Fruit fly (Drosophila melanogaster): ENCODE measurements around the gene Fit1.

Gene Fit1

dm6 chr3L:4108844-4109494, 5.6 kb downstream of the Fit1 start (continued):
- TF ChIP-seq Abd-B (GFP tag; optimal IDR thresholded peaks at IDR 0.05) (peak; percentile 61), CG6689 (GFP tag; IDR thresholded peaks at IDR 0.05) (peak; percentile 57; the same call in 1 of the 2 replicates), Nf-YC (tag; optimal IDR thresholded peaks at IDR 0.05) (peak; percentile 48), Eip74EF (GFP tag; optimal IDR thresholded peaks at IDR 0.05) (peak in 1 of 2 experiments; percentile 80), CG10267 (tag; optimal IDR thresholded peaks at IDR 0.05) (peak; percentile 71), CG14710 (tag; optimal IDR thresholded peaks at IDR 0.05) (peak; percentile 74), BEAF-32 (GFP tag; optimal IDR thresholded peaks at IDR 0.05) (no peak), Scr (GFP tag; IDR thresholded peaks at IDR 0.05; ENCODE audit: partially characterized antibody) (no peak), dpn (GFP tag; optimal IDR thresholded peaks at IDR 0.05) (peak; percentile 76 to 78), Hr3 (GFP tag; optimal IDR thresholded peaks at IDR 0.05) (peak; percentile 69), seq (GFP tag; IDR thresholded peaks at IDR 0.05) (0 out of 2 replicates have a peak, but pooled peaks have one; percentile 30), CG32767 (GFP tag; IDR thresholded peaks at IDR 0.05) (peak; percentile 41; the same call in 1 of the 2 replicates), Aef1 (GFP tag; IDR thresholded peaks at IDR 0.05) (peak; percentile 46), sob (GFP tag; IDR thresholded peaks at IDR 0.05) (peak; percentile 65), TFAM (GFP tag; optimal IDR thresholded peaks at IDR 0.05) (no peak), gsb (GFP tag; IDR thresholded peaks at IDR 0.05) (no peak), CG9609 (GFP tag; optimal IDR thresholded peaks at IDR 0.05) (peak; percentile 56), CG11723 (GFP tag; optimal IDR thresholded peaks at IDR 0.05) (peak; percentile 77), CG42726 (GFP tag; IDR thresholded peaks at IDR 0.05; ENCODE audit: partially characterized antibody) (no peak), CG4730 (GFP tag; IDR thresholded peaks at IDR 0.05) (no peak), phol (tag; optimal IDR thresholded peaks at IDR 0.05) (peak; percentile 81), CG13424 (tag; optimal IDR thresholded peaks at IDR 0.05) (peak; percentile 84), CG17186 (GFP tag; optimal IDR thresholded peaks at IDR 0.05) (peak; percentile 42), Ptx1 (GFP tag; IDR thresholded peaks at IDR 0.05) (peak; percentile 74), HHEX (GFP tag; optimal IDR thresholded peaks at IDR 0.05) (peak; percentile 79), zen2 (GFP tag; IDR thresholded peaks at IDR 0.05; ENCODE audit: partially characterized antibody) (no peak), CG17612 (GFP tag; IDR thresholded peaks at IDR 0.05) (no peak), pan (optimal IDR thresholded peaks at IDR 0.05) (no peak), pan (GFP tag; optimal IDR thresholded peaks at IDR 0.05 in 1 of 2, IDR thresholded peaks at IDR 0.05 in 1 of 2) (peak in 1 of 2 experiments; percentile 68), Oaz (GFP tag; IDR thresholded peaks at IDR 0.05) (no peak), Rfx (GFP tag; IDR thresholded peaks at IDR 0.05) (peak; percentile 69), Rx (GFP tag; IDR thresholded peaks at IDR 0.05) (no peak), CG14667 (GFP tag; IDR thresholded peaks at IDR 0.05) (peak; percentile 38; the same call in 1 of the 2 replicates), fd3F (GFP tag; optimal IDR thresholded peaks at IDR 0.05) (peak; percentile 32), sna (GFP tag; IDR thresholded peaks at IDR 0.05; ENCODE audit: partially characterized antibody) (no peak), CG31365 (tag; optimal IDR thresholded peaks at IDR 0.05) (peak; percentile 32), CG12155 (GFP tag; optimal IDR thresholded peaks at IDR 0.05) (peak; percentile 64), CG17359 (tag; optimal IDR thresholded peaks at IDR 0.05) (peak; percentile 73), CG10979 (tag; optimal IDR thresholded peaks at IDR 0.05) (peak; percentile 84), Side (GFP tag; optimal IDR thresholded peaks at IDR 0.05) (peak; percentile 60), ken (GFP tag; IDR thresholded peaks at IDR 0.05) (peak; percentile 51; the same call in 1 of the 3 replicates), corto (GFP tag; optimal IDR thresholded peaks at IDR 0.05) (no peak), CG8290 (GFP tag; optimal IDR thresholded peaks at IDR 0.05) (peak; percentile 64), CG8290 (tag; optimal IDR thresholded peaks at IDR 0.05) (peak in 1 of 2 experiments; percentile 50), Awh (GFP tag; IDR thresholded peaks at IDR 0.05) (no peak), trem (tag; optimal IDR thresholded peaks at IDR 0.05) (peak; percentile 62), C15 (GFP tag; IDR thresholded peaks at IDR 0.05) (no peak), gcm (GFP tag; optimal IDR thresholded peaks at IDR 0.05) (peak; percentile 67), Med (GFP tag) (peak; percentile 90)
